Worm (Caenorhabditis elegans): ENCODE results near the gene C50H2.4.

- TF ChIP-seq unc-42 (tag; optimal IDR thresholded peaks at IDR 0.05), result no peak
- TF ChIP-seq ama-1 (optimal IDR thresholded peaks at IDR 0.05), result no peak
- no peak for TF ChIP-seq elt-2 (tag; optimal IDR thresholded peaks at IDR 0.05)
- no peak for TF ChIP-seq T23F11.4 (GFP tag; optimal IDR thresholded peaks at IDR 0.05)
- no peak for TF ChIP-seq nhr-11 (tag; optimal IDR thresholded peaks at IDR 0.05)
Measured at ce11 chrV:9901119-9901518, 15.6 kb upstream of the C50H2.4 start.
